Fruit fly (Drosophila melanogaster) whole organism, embryonic: ENCODE data around the gene SelT.
A peak's percentile ranks its signal among the peaks of the same experiment; 100 is the strongest.

ENCODE experiments used
- Aef1 ChIP-seq: fragments of 200-800 bp; sonication (Bioruptor generic); IDR thresholded peaks from 3 replicates; pipeline ENCODE4 v1.3.6; 2022; ENCODE audit warnings: missing biosample characterization, missing genetic modification characterization
- BtbVII ChIP-seq: fragments of 200-800 bp; sonication (Bioruptor generic); optimal IDR thresholded peaks from 3 replicates; lab custom pipeline; 2017; ENCODE audit warnings: missing biosample characterization, mild to moderate bottlenecking, missing genetic modification characterization
- CG1024 ChIP-seq: fragments of 200-800 bp; sonication (Bioruptor generic); IDR thresholded peaks from 2 replicates; pipeline ENCODE4 v1.3.6; 2022; ENCODE audit warnings: missing biosample characterization, missing genetic modification characterization
- CG10321 ChIP-seq: fragments of 200-800 bp; sonication (Bioruptor generic); IDR thresholded peaks from 2 replicates; pipeline ENCODE4 v1.3.6; 2022; ENCODE audit warnings: missing biosample characterization, missing genetic modification characterization
- CG10543 ChIP-seq: fragments of 200-800 bp; sonication (Bioruptor generic); optimal IDR thresholded peaks from 3 replicates; lab custom pipeline; 2017; ENCODE audit warnings: missing biosample characterization, mild to moderate bottlenecking, missing genetic modification characterization, moderate library complexity
- CG10654 ChIP-seq: fragments of 200-800 bp; sonication (Bioruptor generic); optimal IDR thresholded peaks from 2 replicates; lab custom pipeline; 2016; ENCODE audit warnings: missing biosample characterization, missing genetic modification characterization
- CG12219 ChIP-seq: fragments of 200-800 bp; sonication (Bioruptor generic); optimal IDR thresholded peaks from 3 replicates; lab custom pipeline; 2018; ENCODE audit warnings: missing biosample characterization, mild to moderate bottlenecking, missing genetic modification characterization
- CG12236 ChIP-seq: fragments of 200-800 bp; sonication (Bioruptor generic); optimal IDR thresholded peaks from 2 replicates; lab custom pipeline; 2016; ENCODE audit warnings: missing biosample characterization, missing genetic modification characterization
- CG12299 ChIP-seq: fragments of 200-800 bp; sonication (Bioruptor generic); optimal IDR thresholded peaks from 2 replicates; lab custom pipeline; 2018; ENCODE audit warnings: missing biosample characterization, mild to moderate bottlenecking, missing genetic modification characterization
- CG17328 ChIP-seq: fragments of 200-800 bp; sonication (Bioruptor generic); IDR thresholded peaks from 2 replicates; pipeline ENCODE4 v1.3.6; 2022; ENCODE audit warnings: missing biosample characterization, missing genetic modification characterization
- CG17361 ChIP-seq: fragments of 200-800 bp; sonication (Bioruptor generic); IDR thresholded peaks from 3 replicates; pipeline ENCODE4 v1.3.6; 2022; ENCODE audit warnings: missing biosample characterization, missing genetic modification characterization
- CG30020 ChIP-seq: fragments of 200-800 bp; optimal IDR thresholded peaks from 2 replicates; lab custom pipeline; 2019; ENCODE audit warnings: missing biosample characterization, mild to moderate bottlenecking, missing genetic modification characterization, moderate library complexity
- CG31224 ChIP-seq: fragments of 200-800 bp; sonication (Bioruptor generic); IDR thresholded peaks from 2 replicates; pipeline ENCODE4 v1.3.6; 2022; ENCODE audit warnings: missing biosample characterization, missing genetic modification characterization
- CG3163 ChIP-seq: fragments of 200-800 bp; sonication (Bioruptor generic); optimal IDR thresholded peaks from 3 replicates; lab custom pipeline; 2016; ENCODE audit warnings: missing biosample characterization, missing genetic modification characterization
- CG3407 ChIP-seq: fragments of 200-800 bp; sonication (Bioruptor generic); optimal IDR thresholded peaks from 2 replicates; lab custom pipeline; 2018; ENCODE audit warnings: missing biosample characterization, mild to moderate bottlenecking, missing genetic modification characterization
- CG34376 ChIP-seq: fragments of 200-800 bp; sonication (Bioruptor generic); optimal IDR thresholded peaks from 2 replicates; lab custom pipeline; 2018; ENCODE audit warnings: missing biosample characterization, mild to moderate bottlenecking, missing genetic modification characterization
- CG43689 ChIP-seq: fragments of 200-800 bp; sonication (Bioruptor generic); IDR thresholded peaks from 2 replicates; pipeline ENCODE4 v1.3.6; 2022; ENCODE audit warnings: missing biosample characterization, missing genetic modification characterization
- CG6813 ChIP-seq: fragments of 200-800 bp; sonication (Bioruptor generic); optimal IDR thresholded peaks from 2 replicates; lab custom pipeline; 2017; ENCODE audit warnings: missing biosample characterization, missing genetic modification characterization, mild to moderate bottlenecking, moderate library complexity, missing genetic modification reagents
- CG7556 ChIP-seq: fragments of 200-800 bp; sonication (Bioruptor generic); optimal IDR thresholded peaks from 2 replicates; lab custom pipeline; 2017; ENCODE audit warnings: missing biosample characterization, mild to moderate bottlenecking, missing genetic modification characterization
- CG9437 ChIP-seq: fragments of 200-800 bp; sonication (Bioruptor generic); optimal IDR thresholded peaks from 2 replicates; lab custom pipeline; 2018; ENCODE audit warnings: missing biosample characterization, mild to moderate bottlenecking, missing genetic modification characterization
- Dip3 ChIP-seq: fragments of 200-800 bp; sonication (Bioruptor generic); optimal IDR thresholded peaks from 3 replicates; lab custom pipeline; 2016; ENCODE audit warnings: missing biosample characterization, missing genetic modification characterization
- Fer1 ChIP-seq: fragments of 200-800 bp; sonication (Bioruptor generic); optimal IDR thresholded peaks from 2 replicates; lab custom pipeline; 2017; ENCODE audit warnings: missing biosample characterization, mild to moderate bottlenecking, missing genetic modification characterization
- Gsc ChIP-seq: fragments of 200-800 bp; sonication (Bioruptor generic); IDR thresholded peaks from 2 replicates; pipeline ENCODE4 v1.3.6; 2022; ENCODE audit warnings: missing biosample characterization, missing genetic modification characterization
- H2.0 ChIP-seq: fragments of 200-800 bp; sonication (Bioruptor generic); IDR thresholded peaks from 2 replicates; pipeline ENCODE4 v1.3.6; 2022; ENCODE audit warnings: missing biosample characterization, missing genetic modification characterization
- HLH54F ChIP-seq: fragments of 200-800 bp; sonication (Bioruptor generic); optimal IDR thresholded peaks from 3 replicates; lab custom pipeline; 2016; ENCODE audit warnings: missing biosample characterization, missing genetic modification characterization
- HmgD ChIP-seq: fragments of 200-800 bp; sonication (Bioruptor generic); optimal IDR thresholded peaks from 3 replicates; lab custom pipeline; 2016; ENCODE audit warnings: missing biosample characterization, missing genetic modification characterization
- Hr78 ChIP-seq, 2 experiments: fragments of 200-800 bp in 1 of 2; fragments of >200 bp in 1 of 2; sonication (Bioruptor generic) in 1 of 2; optimal IDR thresholded peaks; 2 replicates each; lab custom pipeline; 2017 to 2019; ENCODE audit warnings: missing biosample characterization in 2 of 2, missing genetic modification characterization in 2 of 2, mild to moderate bottlenecking in 1 of 2, moderate library complexity in 1 of 2
- Lim3 ChIP-seq: fragments of 200-800 bp; sonication (Bioruptor generic); IDR thresholded peaks from 2 replicates; pipeline ENCODE4 v1.3.6; 2022; ENCODE audit warnings: missing biosample characterization, missing genetic modification characterization
- Oaz ChIP-seq: fragments of 200-800 bp; sonication (Bioruptor generic); IDR thresholded peaks from 2 replicates; pipeline ENCODE4 v1.3.6; 2022; ENCODE audit warnings: missing biosample characterization, missing genetic modification characterization
- Ravus ChIP-seq: fragments of 200-800 bp; sonication (Bioruptor generic); IDR thresholded peaks from 2 replicates; pipeline ENCODE4 v1.3.6; 2022; ENCODE audit warnings: missing biosample characterization, missing genetic modification characterization
- ato ChIP-seq: fragments of 200-800 bp; sonication (Bioruptor generic); IDR thresholded peaks from 2 replicates; pipeline ENCODE4 v1.3.6; 2022; ENCODE audit warnings: missing biosample characterization, missing genetic modification characterization; ENCODE audit not compliant: partially characterized antibody
- chn ChIP-seq: fragments of 200-800 bp; sonication (Bioruptor generic); optimal IDR thresholded peaks from 2 replicates; lab custom pipeline; 2016; ENCODE audit warnings: missing biosample characterization, missing genetic modification characterization
- crc ChIP-seq: fragments of 200-800 bp; sonication (Bioruptor generic); optimal IDR thresholded peaks from 2 replicates; lab custom pipeline; 2016; ENCODE audit warnings: missing biosample characterization, missing genetic modification characterization
- dysf ChIP-seq: fragments of 200-800 bp; sonication (Bioruptor generic); IDR thresholded peaks from 3 replicates; pipeline ENCODE4 v1.3.6; 2022; ENCODE audit warnings: missing biosample characterization, missing genetic modification characterization
- en ChIP-seq: fragments of 200-800 bp; sonication (Bioruptor generic); optimal IDR thresholded peaks from 2 replicates; lab custom pipeline; 2016; ENCODE audit warnings: missing biosample characterization, missing genetic modification characterization
- eyg ChIP-seq: fragments of 200-800 bp; sonication (Bioruptor generic); optimal IDR thresholded peaks from 3 replicates; lab custom pipeline; 2016; ENCODE audit warnings: missing biosample characterization, missing genetic modification characterization
- gcm ChIP-seq: fragments of 200-800 bp; sonication (Bioruptor generic); optimal IDR thresholded peaks from 2 replicates; lab custom pipeline; 2019; ENCODE audit warnings: missing biosample characterization, mild to moderate bottlenecking, missing genetic modification characterization, moderate library complexity
- grau ChIP-seq: fragments of 200-800 bp; optimal IDR thresholded peaks from 3 replicates; lab custom pipeline; 2019; ENCODE audit warnings: missing biosample characterization, mild to moderate bottlenecking, missing genetic modification characterization, moderate library complexity
- hbn ChIP-seq: fragments of 200-800 bp; sonication (Bioruptor generic); IDR thresholded peaks from 2 replicates; pipeline ENCODE4 v1.3.6; 2022; ENCODE audit warnings: missing biosample characterization, missing genetic modification characterization; ENCODE audit not compliant: partially characterized antibody
- lab ChIP-seq: fragments of 200-800 bp; sonication (Bioruptor generic); optimal IDR thresholded peaks from 3 replicates; lab custom pipeline; 2017; ENCODE audit warnings: missing biosample characterization, missing genetic modification characterization, mild to moderate bottlenecking, moderate library complexity, missing genetic modification reagents
- lbe ChIP-seq: fragments of 200-800 bp; sonication (Bioruptor generic); optimal IDR thresholded peaks from 2 replicates; lab custom pipeline; 2016; ENCODE audit warnings: missing biosample characterization, mild to moderate bottlenecking, missing genetic modification characterization
- lov ChIP-seq, 2 experiments: fragments of 200-800 bp in 1 of 2; fragments of >200 bp in 1 of 2; sonication (Bioruptor generic) in 1 of 2; IDR thresholded peaks in 1 of 2; optimal IDR thresholded peaks in 1 of 2; 2 replicates in 1 of 2; 3 replicates in 1 of 2; pipeline versions ENCODE4 v1.3.6 to Lab custom; 2017 to 2022; ENCODE audit warnings: missing biosample characterization in 1 of 2, missing genetic modification characterization in 1 of 2
- pfk ChIP-seq: fragments of 200-800 bp; sonication (Bioruptor generic); optimal IDR thresholded peaks from 2 replicates; lab custom pipeline; 2018; ENCODE audit warnings: missing biosample characterization, mild to moderate bottlenecking, missing genetic modification characterization, moderate library complexity
- row ChIP-seq: fragments of 200-800 bp; sonication (Bioruptor generic); IDR thresholded peaks from 3 replicates; pipeline ENCODE4 v1.3.6; 2022; ENCODE audit warnings: missing biosample characterization, missing genetic modification characterization
- run ChIP-seq: fragments of 200-800 bp; sonication (Bioruptor generic); optimal IDR thresholded peaks from 3 replicates; lab custom pipeline; 2018; ENCODE audit warnings: missing biosample characterization, mild to moderate bottlenecking, missing genetic modification characterization
- tna ChIP-seq: fragments of 200-800 bp; sonication (Bioruptor generic); IDR thresholded peaks from 2 replicates; pipeline ENCODE4 v1.3.6; 2022; ENCODE audit warnings: missing biosample characterization, missing genetic modification characterization; ENCODE audit not compliant: partially characterized antibody
- toy ChIP-seq: fragments of 200-800 bp; sonication (Bioruptor generic); IDR thresholded peaks from 2 replicates; pipeline ENCODE4 v1.3.6; 2022; ENCODE audit warnings: missing biosample characterization, missing genetic modification characterization
- trem ChIP-seq: fragments of 200-800 bp; optimal IDR thresholded peaks from 3 replicates; lab custom pipeline; 2019; ENCODE audit warnings: missing biosample characterization, mild to moderate bottlenecking, missing genetic modification characterization, moderate library complexity
- wdn ChIP-seq: fragments of 200-800 bp; sonication (Bioruptor generic); IDR thresholded peaks from 2 replicates; pipeline ENCODE4 v1.3.6; 2022; ENCODE audit warnings: missing biosample characterization, missing genetic modification characterization
- z ChIP-seq: fragments of 200-800 bp; sonication (Bioruptor generic); IDR thresholded peaks from 3 replicates; pipeline ENCODE4 v1.3.6; 2022; ENCODE audit warnings: missing biosample characterization, missing genetic modification characterization

The SelT gene

DNA sequence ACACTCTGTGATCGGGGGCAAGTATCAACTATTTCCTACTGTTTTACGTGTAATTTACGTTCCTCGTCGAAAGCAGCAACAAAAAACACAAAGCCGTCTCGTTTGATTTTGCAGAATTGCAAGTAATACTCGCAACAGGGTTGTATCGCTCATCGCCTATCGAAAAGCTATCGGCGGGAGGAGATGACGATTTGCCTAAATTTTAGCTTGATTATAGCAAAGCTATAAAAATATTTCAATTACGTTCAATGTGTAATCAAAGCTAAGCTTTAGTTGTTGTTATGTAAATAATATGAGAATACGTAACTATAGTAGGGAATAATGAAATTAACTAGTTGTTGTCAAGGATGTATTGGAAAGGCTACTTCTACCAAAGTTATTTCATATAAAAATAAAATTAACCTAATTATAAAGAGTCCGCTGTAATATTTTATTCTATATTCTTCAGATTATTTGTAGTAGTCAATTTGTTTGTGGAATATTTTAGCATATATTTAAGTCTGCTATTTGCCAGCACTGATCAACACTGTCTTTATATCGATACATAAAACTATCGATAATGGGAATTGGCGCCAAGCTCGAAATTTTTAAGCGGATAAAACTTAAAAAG, 49.0 kb downstream of the SelT start, which contains the start of gene Rpn11 (continued):
- no peak for TF ChIP-seq CG12236
- TF ChIP-seq CG31224 (GFP tag; lab: Robert Waterston, UW): 0 out of 2 replicates have a peak, but pooled peaks have one; percentile 9
- TF ChIP-seq CG12299 (tag; lab: Kevin White, UChicago): no peak
- peak; percentile 74 for TF ChIP-seq grau (tag; lab: Kevin White, UChicago)
- TF ChIP-seq hbn (GFP tag; lab: Robert Waterston, UW): peak; percentile 35; the same call in 1 of the 2 replicates
- TF ChIP-seq Oaz: no peak
- no peak for TF ChIP-seq Gsc (GFP tag; lab: Robert Waterston, UW)
- TF ChIP-seq Lim3 (GFP tag; lab: Robert Waterston, UW): no peak
- TF ChIP-seq CG43689 (GFP tag; lab: Robert Waterston, UW): no peak
- TF ChIP-seq CG3407 (GFP tag; lab: Kevin White, UChicago): peak; percentile 11
- TF ChIP-seq HLH54F: peak; percentile 32
- TF ChIP-seq CG17328 (GFP tag; lab: Robert Waterston, UW): no peak
- TF ChIP-seq eyg: no peak
- TF ChIP-seq HmgD (GFP tag; lab: Kevin White, UChicago): no peak
- TF ChIP-seq toy (GFP tag; lab: Robert Waterston, UW): no peak
- TF ChIP-seq Fer1: peak; percentile 43
- no peak for TF ChIP-seq CG3163 (GFP tag; lab: Kevin White, UChicago)
- TF ChIP-seq BtbVII (GFP tag; lab: Kevin White, UChicago): peak; percentile 24
- TF ChIP-seq dysf (GFP tag; lab: Robert Waterston, UW): 0 out of 3 replicates have a peak, but pooled peaks have one; percentile 8
- peak; percentile 65 for TF ChIP-seq CG30020 (tag; lab: Kevin White, UChicago)
- TF ChIP-seq Dip3 (GFP tag; lab: Kevin White, UChicago): peak; percentile 34
- 0 out of 3 replicates have a peak, but pooled peaks have one; percentile 17 for TF ChIP-seq Aef1 (GFP tag; lab: Robert Waterston, UW)
- no peak for TF ChIP-seq wdn
- no peak for TF ChIP-seq chn (GFP tag; lab: Kevin White, UChicago)
- no peak for TF ChIP-seq ato (GFP tag; lab: Robert Waterston, UW)
- TF ChIP-seq Ravus: no peak
- TF ChIP-seq run (tag; lab: Kevin White, UChicago): no peak
- TF ChIP-seq CG10654 (GFP tag; lab: Kevin White, UChicago): peak; percentile 36
- no peak for TF ChIP-seq crc (GFP tag; lab: Kevin White, UChicago)
- TF ChIP-seq CG9437 (GFP tag; lab: Kevin White, UChicago): peak; percentile 55
- peak; percentile 72 for TF ChIP-seq CG7556
- TF ChIP-seq CG6813 (GFP tag; lab: Kevin White, UChicago): no peak
- TF ChIP-seq CG34376: peak; percentile 55
- TF ChIP-seq z: no peak
- TF ChIP-seq lov (optimal IDR thresholded peaks at IDR 0.05; lab: Kevin White, UChicago): no peak
- no peak for TF ChIP-seq lov (GFP tag; IDR thresholded peaks at IDR 0.05; lab: Robert Waterston, UW)
- no peak for TF ChIP-seq CG1024 (GFP tag; lab: Robert Waterston, UW)
- TF ChIP-seq CG17361 (GFP tag; lab: Robert Waterston, UW): peak; percentile 86
- TF ChIP-seq row (GFP tag; lab: Robert Waterston, UW): peak; percentile 80
- TF ChIP-seq H2.0 (GFP tag; lab: Robert Waterston, UW): no peak; the same call in 1 of the 2 replicates
- TF ChIP-seq tna (GFP tag; lab: Robert Waterston, UW): no peak
- peak; percentile 62 for TF ChIP-seq lab (GFP tag; lab: Kevin White, UChicago)
- no peak for TF ChIP-seq pfk (GFP tag; lab: Kevin White, UChicago)
- no peak for TF ChIP-seq en (GFP tag; lab: Kevin White, UChicago)
- no peak for TF ChIP-seq CG12219
- no peak for TF ChIP-seq Hr78 (GFP tag; optimal IDR thresholded peaks at IDR 0.05; lab: Kevin White, UChicago)
- peak; percentile 36 for TF ChIP-seq gcm (GFP tag; lab: Kevin White, UChicago)
- TF ChIP-seq CG10321 (GFP tag; lab: Robert Waterston, UW): no peak
- no peak for TF ChIP-seq lbe (GFP tag; lab: Kevin White, UChicago)
- TF ChIP-seq trem (tag; lab: Kevin White, UChicago): peak; percentile 66
- peak; percentile 81 for TF ChIP-seq CG10543 (GFP tag; lab: Kevin White, UChicago)
